Fruit fly (Drosophila melanogaster) whole organism, prepupa: ENCODE data around the gene CG15547.

Experiments
- CG15336 ChIP-seq: fragments of 200-800 bp; sonication (Bioruptor generic); IDR thresholded peaks from 2 replicates; pipeline ENCODE4 v1.3.6; 2022; ENCODE audit warnings: missing biosample characterization, missing genetic modification characterization
- CG1621 ChIP-seq: fragments of 200-800 bp; sonication (Bioruptor generic); optimal IDR thresholded peaks from 3 replicates; lab custom pipeline; 2018; ENCODE audit warnings: missing biosample characterization, mild to moderate bottlenecking, missing genetic modification characterization
- CG31627 ChIP-seq: fragments of 200-800 bp; sonication (Bioruptor generic); optimal IDR thresholded peaks from 3 replicates; lab custom pipeline; 2016; ENCODE audit warnings: missing biosample characterization, missing genetic modification characterization
- CG4318 ChIP-seq: fragments of 200-800 bp; sonication (Bioruptor generic); optimal IDR thresholded peaks from 3 replicates; lab custom pipeline; 2017; ENCODE audit warnings: missing biosample characterization, mild to moderate bottlenecking, missing genetic modification characterization
- CG7368 ChIP-seq: fragments of 200-800 bp; sonication (Bioruptor generic); optimal IDR thresholded peaks from 3 replicates; lab custom pipeline; 2016; ENCODE audit warnings: missing biosample characterization, missing genetic modification characterization
- Hr39 ChIP-seq: fragments of 200-800 bp; sonication (Bioruptor generic); optimal IDR thresholded peaks from 2 replicates; lab custom pipeline; 2016; ENCODE audit warnings: missing biosample characterization, missing genetic modification characterization
- Hr4 ChIP-seq: fragments of 200-800 bp; sonication (Bioruptor generic); optimal IDR thresholded peaks from 3 replicates; lab custom pipeline; 2016; ENCODE audit warnings: missing biosample characterization, missing genetic modification characterization
- Lpt ChIP-seq: fragments of 200-800 bp; sonication (Bioruptor generic); optimal IDR thresholded peaks from 3 replicates; lab custom pipeline; 2016; ENCODE audit warnings: missing biosample characterization, missing genetic modification characterization
- eg ChIP-seq: fragments of 200-800 bp; sonication (Bioruptor generic); IDR thresholded peaks from 3 replicates; pipeline ENCODE4 v1.3.6; 2022; ENCODE audit warnings: missing biosample characterization, missing genetic modification characterization

DNA sequence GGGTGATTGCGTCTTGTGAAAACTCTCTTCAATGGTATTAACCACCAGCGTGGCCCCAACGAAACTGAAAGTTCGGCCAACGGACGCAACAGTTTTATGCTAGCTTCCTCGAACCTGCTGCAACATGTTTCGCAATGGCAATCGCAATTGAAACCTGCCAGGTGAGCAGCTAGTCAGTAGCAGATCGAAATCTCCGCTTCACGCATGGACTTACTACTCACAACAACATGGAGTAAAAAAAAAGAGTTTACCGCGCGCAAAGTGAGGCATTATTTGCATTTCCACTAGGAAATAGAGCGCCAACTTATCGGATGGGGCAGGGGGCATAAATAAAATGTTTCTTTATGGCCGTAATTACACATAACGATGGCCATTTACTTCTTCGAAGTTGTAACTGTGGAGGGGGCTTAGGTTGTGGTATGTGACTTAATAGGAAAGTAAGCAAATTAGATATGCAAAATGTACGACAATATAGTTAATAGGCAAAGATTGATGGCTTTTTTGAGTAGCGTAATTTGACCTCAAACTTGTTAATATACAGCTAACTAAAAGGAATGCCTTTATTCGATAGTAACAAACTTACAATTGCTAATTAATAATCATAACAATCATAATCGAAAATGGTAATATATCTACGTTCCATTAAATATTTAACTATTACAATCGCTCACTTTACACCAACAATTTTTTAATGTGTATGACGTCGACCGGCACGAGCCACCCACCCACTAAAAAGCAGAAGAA lies 10.8 kb downstream of the CG15547 start, which contains the start of gene CG15545:
- TF ChIP-seq Hr39 (GFP tag; lab: Kevin White, UChicago) (no peak), Lpt (peak; percentile 44), CG15336 (GFP tag; lab: Robert Waterston, UW) (peak; percentile 34; the same call in 1 of the 2 replicates), CG7368 (no peak), CG4318 (GFP tag; lab: Kevin White, UChicago) (peak; percentile 48), CG1621 (no peak), Hr4 (GFP tag; lab: Kevin White, UChicago) (peak; percentile 75), CG31627 (GFP tag; lab: Kevin White, UChicago) (no peak), eg (no peak)
